Fruit fly (Drosophila melanogaster): ENCODE data around the gene CG3558.
A peak's percentile ranks its signal among the peaks of the same experiment; 100 is the strongest.

CG3558 gene

DNA sequence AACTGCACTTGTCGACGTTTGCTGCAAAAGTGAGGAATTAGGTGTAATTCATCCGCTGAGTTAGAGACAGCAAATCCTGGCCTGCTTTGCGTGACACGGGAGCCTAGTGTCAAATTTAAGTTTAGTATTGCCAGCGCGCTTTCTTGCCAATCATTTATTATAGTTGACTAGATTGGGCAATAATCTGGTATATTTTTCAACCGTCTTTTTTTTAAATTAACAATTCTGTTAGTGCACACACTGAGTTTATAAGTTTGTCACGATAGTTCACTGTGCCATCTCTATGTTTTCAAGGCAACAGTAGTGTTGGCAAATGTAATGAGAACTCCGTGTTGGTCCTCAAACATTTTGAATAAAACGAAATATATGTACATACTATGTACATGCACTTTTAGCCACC, 15.8 kb upstream of the CG3558 start, which contains the start of the genes CG9641 and CG3165:
Gene CG9641, minus strand, starts transcription at position 34 of the 400 bp plus-strand sequence.
Gene CG3165, plus strand, starts transcription at position 294 of the 400 bp plus-strand sequence.
- TF ChIP-seq EcR (GFP tag; optimal IDR thresholded peaks at IDR 0.05) (no peak), psq (optimal IDR thresholded peaks at IDR 0.05) (no peak), pan (optimal IDR thresholded peaks at IDR 0.05) (no peak), Dll (optimal IDR thresholded peaks at IDR 0.05) (no peak), usp (GFP tag; optimal IDR thresholded peaks at IDR 0.05) (no peak), CG8478 (optimal IDR thresholded peaks at IDR 0.05) (no peak)

DNA sequence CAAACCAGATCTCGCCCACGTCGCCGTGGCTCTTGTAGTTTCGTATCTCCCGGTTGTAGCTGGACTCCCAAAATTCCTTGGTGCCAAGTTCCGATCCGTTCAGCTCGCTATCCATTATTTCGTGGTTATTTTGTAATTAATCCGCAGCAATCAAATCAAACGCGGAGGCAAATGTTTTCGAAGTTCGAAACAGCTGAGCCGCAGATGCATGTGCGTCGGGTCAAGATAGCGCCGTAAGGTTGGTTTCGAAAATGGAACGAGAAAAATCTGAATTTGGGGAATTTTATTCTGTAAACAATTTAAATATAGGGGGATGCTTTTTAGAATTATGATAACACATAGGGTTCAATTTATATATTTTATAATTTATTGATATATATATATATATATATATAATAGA, 13.6 kb upstream of the CG3558 start, which contains the start of gene CG9643:
Gene CG9643, minus strand, starts transcription at position 198 of the 400 bp plus-strand sequence.
- TF ChIP-seq usp (GFP tag; optimal IDR thresholded peaks at IDR 0.05) (no peak), Dll (optimal IDR thresholded peaks at IDR 0.05) (no peak)

DNA sequence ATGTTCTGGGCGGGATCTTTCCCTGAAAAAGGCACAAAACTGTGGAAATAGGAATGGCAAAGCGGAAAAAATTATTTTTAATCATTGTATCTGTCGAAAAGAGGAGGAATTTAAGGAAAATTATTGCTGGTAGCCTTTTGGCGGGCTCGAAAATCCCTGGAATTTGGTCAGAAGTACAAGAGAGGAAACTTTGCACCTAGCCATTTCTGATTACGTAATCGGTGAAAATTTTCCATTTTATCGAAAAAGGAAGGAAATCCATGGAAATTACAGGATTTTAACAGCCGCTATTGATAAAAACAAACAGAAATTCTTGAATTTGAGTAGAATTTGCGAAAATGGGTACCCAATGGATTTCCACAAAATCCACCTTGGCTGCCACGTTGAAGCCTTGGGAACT, 5.9 kb upstream of the CG3558 start:
- no peak for TF ChIP-seq usp (GFP tag; optimal IDR thresholded peaks at IDR 0.05)
- TF ChIP-seq Dll (optimal IDR thresholded peaks at IDR 0.05) = no peak
- no peak for TF ChIP-seq CG8478 (optimal IDR thresholded peaks at IDR 0.05)
- no peak for TF ChIP-seq psq (optimal IDR thresholded peaks at IDR 0.05)
- TF ChIP-seq EcR (GFP tag; optimal IDR thresholded peaks at IDR 0.05) = no peak
- no peak for TF ChIP-seq pan (optimal IDR thresholded peaks at IDR 0.05)

DNA sequence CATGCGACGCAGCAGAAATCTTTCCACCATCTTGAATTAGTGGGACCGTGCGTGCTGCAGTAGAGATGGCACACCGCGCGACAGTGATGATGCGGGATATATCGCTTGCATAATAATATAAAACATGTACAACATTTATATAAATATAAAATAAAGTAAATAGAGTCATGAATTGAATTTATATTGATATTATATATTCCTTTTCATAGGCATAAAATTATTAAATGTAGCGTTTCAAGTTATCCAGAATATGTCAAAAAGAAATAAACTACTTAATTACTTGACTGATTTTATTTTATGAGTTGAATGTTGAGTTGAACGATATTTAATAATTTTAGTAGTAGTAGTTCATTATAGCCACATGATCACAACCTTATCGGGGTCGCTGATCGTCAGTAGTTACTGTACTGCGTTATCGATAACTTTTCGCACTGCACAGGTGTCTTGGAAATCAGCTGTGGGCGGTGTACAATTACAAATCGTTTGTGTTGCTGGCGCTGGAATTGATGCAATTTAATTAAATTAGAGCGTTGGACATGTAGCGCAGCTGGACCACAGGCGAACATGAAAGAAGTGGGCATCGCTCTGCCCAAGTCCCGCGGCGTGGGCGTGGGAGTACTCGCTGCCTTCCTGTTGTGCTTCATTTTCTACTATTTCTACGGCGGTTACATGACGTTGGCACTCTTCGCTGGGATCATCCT, 4.8 kb upstream of the CG3558 start, which contains the start of the genes Chd1 and Bem46:
Gene Chd1, minus strand, starts transcription at position 43 of the 701 bp plus-strand sequence.
Gene Bem46, plus strand, starts transcription at position 436 of the 701 bp plus-strand sequence.
- TF ChIP-seq Dll (optimal IDR thresholded peaks at IDR 0.05) (no peak), EcR (GFP tag; optimal IDR thresholded peaks at IDR 0.05) (no peak), pan (optimal IDR thresholded peaks at IDR 0.05) (no peak), usp (GFP tag; optimal IDR thresholded peaks at IDR 0.05) (no peak), CG8478 (optimal IDR thresholded peaks at IDR 0.05) (no peak), psq (optimal IDR thresholded peaks at IDR 0.05) (no peak)

DNA sequence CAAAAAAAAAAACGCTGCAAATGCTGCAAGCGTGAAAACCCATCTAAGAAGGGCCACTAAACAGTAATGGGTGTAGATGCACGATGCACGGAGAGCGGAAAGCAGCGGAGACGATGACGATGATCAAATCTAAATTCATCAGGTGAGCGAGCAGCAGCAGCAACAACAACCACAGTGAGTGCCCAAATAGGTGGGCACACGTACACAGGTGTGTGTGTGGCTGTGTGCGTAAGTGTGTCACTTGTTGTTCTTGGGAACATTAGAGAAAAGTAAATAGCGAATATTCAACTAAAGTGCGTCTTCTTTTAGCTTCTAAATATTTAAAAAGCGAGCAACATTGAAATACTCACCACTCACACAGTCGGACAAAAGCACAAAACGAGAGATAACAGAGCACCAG, 566 bp downstream of the CG3558 start:
- peak; percentile 11 for TF ChIP-seq CG8478 (optimal IDR thresholded peaks at IDR 0.05)
- no peak for TF ChIP-seq EcR (GFP tag; optimal IDR thresholded peaks at IDR 0.05)

DNA sequence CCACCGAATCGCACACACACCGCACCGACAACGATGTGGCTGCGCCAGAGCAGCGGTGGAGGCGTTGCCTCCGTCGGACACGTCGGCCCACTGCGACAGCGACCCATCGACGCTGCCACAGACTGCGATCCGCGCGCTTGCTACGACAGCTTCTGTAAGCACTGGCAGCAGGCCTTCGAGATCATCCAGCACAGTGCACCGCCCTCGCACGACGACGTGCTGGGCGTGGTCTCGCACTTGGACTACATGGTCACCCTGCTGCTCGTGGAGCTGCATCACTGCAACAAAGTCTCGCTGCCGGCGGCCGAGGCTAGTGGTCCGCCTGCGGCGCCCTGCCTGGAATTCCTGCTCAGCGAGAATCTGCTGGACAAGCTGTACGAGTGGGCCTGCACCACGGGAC, 1.0 kb downstream of the CG3558 start:
- TF ChIP-seq usp (GFP tag; optimal IDR thresholded peaks at IDR 0.05) (no peak), CG8478 (optimal IDR thresholded peaks at IDR 0.05) (no peak), EcR (GFP tag; optimal IDR thresholded peaks at IDR 0.05) (no peak), pan (optimal IDR thresholded peaks at IDR 0.05) (no peak), Dll (optimal IDR thresholded peaks at IDR 0.05) (no peak), psq (optimal IDR thresholded peaks at IDR 0.05) (no peak)

DNA sequence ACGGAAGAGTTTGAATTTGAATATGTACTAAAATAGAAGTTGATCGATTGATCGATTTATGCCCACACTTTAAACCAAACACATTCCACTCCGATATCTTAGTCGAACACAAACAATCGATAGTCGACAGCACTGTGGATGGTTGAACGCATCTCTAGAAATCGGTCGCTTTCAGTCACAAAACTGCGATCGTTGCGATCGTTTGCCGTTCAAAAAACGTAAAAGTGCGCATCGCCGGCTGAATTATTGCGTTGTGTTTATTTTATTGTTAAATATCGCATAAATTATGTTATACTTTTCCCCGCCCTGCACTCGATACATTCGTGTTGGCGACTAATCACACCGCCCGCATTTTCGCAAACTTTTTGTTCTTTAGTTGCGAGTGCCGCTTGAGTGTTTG, 6.4 kb downstream of the CG3558 start, which contains the start of gene Ccdc85:
Gene Ccdc85, plus strand, starts transcription at position 174 of the 400 bp plus-strand sequence.
- TF ChIP-seq pan (optimal IDR thresholded peaks at IDR 0.05) (no peak), usp (GFP tag; optimal IDR thresholded peaks at IDR 0.05) (no peak)

DNA sequence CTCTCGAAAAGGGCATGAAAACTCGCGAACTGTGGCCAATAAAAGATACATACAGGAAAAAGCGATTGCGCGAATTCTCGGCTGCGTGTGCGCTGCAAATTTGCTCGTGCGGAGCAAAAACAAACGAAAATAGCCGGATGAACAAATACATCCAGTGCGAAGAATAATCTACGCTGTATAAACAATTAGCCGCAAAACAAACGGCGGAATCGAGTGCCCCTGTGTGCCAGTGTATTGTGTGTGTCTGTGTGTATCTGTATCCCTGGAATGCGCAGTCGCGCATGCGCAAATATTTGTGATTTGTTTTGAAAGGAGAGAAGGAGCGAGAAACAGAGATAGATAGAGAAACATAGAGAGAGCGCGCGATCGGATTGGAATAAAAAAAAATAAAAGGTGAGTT, 6.9 kb downstream of the CG3558 start:
- TF ChIP-seq usp (GFP tag; optimal IDR thresholded peaks at IDR 0.05) (no peak), Dll (optimal IDR thresholded peaks at IDR 0.05) (no peak), psq (optimal IDR thresholded peaks at IDR 0.05) (no peak), pan (optimal IDR thresholded peaks at IDR 0.05) (no peak), CG8478 (optimal IDR thresholded peaks at IDR 0.05) (no peak), EcR (GFP tag; optimal IDR thresholded peaks at IDR 0.05) (no peak)

DNA sequence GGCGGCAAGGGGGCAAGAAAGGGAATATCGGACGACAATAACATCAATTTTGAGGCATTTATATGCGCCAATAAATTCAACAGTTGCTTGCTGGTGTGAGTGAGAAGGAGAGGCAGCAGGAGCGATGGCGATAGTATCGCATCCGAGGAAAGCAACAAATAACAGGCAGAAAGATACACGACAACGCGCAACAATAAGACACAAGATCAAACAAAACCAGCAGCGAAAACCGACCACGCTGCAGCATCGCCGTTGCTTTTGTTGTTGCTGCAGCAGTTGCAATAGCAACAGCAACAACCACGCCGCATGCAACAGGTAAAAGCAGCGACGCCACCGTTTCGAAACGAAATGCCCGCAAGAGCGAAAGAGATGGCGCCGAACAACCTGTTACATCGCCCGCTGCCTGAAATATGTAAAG, 7.9 kb downstream of the CG3558 start:
- TF ChIP-seq EcR (GFP tag; optimal IDR thresholded peaks at IDR 0.05) = no peak
- no peak for TF ChIP-seq psq (optimal IDR thresholded peaks at IDR 0.05)
- TF ChIP-seq usp (GFP tag; optimal IDR thresholded peaks at IDR 0.05) = no peak
- TF ChIP-seq Dll (optimal IDR thresholded peaks at IDR 0.05) = no peak
- TF ChIP-seq pan (optimal IDR thresholded peaks at IDR 0.05) = no peak
- TF ChIP-seq CG8478 (optimal IDR thresholded peaks at IDR 0.05) = no peak

DNA sequence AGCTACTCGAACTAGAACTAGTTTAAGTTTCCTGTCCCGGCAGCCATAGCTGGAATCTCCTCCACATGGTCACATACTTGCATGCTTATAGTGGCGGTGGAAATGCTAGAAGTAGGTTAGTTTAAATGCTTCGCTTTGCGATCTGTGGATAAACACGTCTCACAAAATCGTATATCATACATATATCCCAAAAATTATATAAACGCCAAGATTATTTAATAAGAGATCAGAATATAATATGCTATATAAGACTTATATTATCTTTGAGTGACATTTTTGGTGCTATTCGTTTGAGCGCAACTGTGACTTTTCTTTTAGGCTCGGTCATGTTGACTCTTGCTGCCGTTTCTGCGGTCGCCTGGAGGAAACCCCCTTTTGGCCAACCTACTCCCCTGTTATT, 9.3 kb downstream of the CG3558 start:
- TF ChIP-seq psq (optimal IDR thresholded peaks at IDR 0.05) (no peak), usp (GFP tag; optimal IDR thresholded peaks at IDR 0.05) (no peak), CG8478 (optimal IDR thresholded peaks at IDR 0.05) (no peak), Dll (optimal IDR thresholded peaks at IDR 0.05) (no peak), pan (optimal IDR thresholded peaks at IDR 0.05) (no peak), EcR (GFP tag; optimal IDR thresholded peaks at IDR 0.05) (no peak)

DNA sequence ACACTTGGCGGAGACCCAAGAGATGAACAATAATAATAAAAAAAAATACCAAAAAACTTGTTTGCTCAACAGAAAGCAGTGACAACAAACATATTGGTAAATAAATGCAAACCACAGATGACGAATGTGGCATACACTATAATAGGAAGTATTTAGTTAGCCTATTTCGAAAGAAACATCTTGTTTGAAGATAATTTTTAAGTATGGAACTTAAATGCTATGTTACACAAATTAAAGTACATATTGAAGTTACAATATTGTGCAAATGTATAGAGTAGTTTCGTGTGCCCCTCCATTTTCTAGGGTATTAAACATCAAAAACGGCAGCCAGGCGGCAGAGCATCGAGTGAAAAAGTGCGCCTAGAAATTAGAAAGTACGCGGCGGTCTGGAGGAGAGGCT, 10.7 kb downstream of the CG3558 start:
- no peak for TF ChIP-seq usp (GFP tag; optimal IDR thresholded peaks at IDR 0.05)
- TF ChIP-seq pan (optimal IDR thresholded peaks at IDR 0.05) = no peak
- no peak for TF ChIP-seq CG8478 (optimal IDR thresholded peaks at IDR 0.05)
- TF ChIP-seq EcR (GFP tag; optimal IDR thresholded peaks at IDR 0.05) = no peak
- no peak for TF ChIP-seq Dll (optimal IDR thresholded peaks at IDR 0.05)

DNA sequence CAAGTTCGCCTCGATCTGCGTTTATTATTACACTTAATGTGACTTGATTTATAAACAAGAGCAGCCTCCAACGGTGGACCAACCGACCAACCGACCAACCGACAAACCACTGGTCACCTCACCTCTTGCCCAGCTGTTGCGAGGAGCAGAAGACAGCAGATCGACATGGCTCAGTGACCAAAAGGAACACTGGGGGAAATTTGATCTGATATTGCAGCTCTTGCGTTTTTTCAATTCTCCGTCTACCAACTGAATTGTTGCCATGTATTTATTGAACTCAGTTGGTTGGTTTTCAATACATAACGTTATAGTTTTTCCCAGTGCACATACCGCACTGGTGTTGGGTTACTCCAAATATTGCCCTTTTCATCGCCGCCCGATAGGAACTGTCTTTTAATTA, 11.9 kb downstream of the CG3558 start:
- TF ChIP-seq CG8478 (optimal IDR thresholded peaks at IDR 0.05) (no peak), pan (optimal IDR thresholded peaks at IDR 0.05) (no peak), Dll (optimal IDR thresholded peaks at IDR 0.05) (no peak), psq (optimal IDR thresholded peaks at IDR 0.05) (no peak), usp (GFP tag; optimal IDR thresholded peaks at IDR 0.05) (no peak)

DNA sequence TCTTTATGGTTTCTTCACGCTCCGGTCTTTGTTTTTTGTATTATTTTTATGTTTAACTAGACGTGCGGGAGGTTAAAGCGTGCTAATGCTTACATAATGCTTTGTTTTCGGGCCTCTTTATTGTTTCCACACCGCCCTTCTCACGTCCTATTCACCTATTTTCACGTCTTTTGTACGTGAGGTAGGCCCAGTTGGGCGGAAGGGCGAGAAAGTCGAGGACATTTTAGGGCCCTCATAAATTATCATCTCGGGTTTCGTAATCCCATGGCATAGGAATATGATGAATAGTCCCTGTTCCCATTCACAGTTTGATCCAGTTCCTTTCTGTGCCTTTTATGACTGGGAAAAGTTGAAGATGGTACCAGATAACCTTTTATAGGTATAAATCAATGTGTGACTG, 12.8 kb downstream of the CG3558 start:
- TF ChIP-seq EcR (GFP tag; optimal IDR thresholded peaks at IDR 0.05) = no peak
- no peak for TF ChIP-seq Dll (optimal IDR thresholded peaks at IDR 0.05)
- TF ChIP-seq usp (GFP tag; optimal IDR thresholded peaks at IDR 0.05) = no peak
- TF ChIP-seq pan (optimal IDR thresholded peaks at IDR 0.05) = no peak
- TF ChIP-seq psq (optimal IDR thresholded peaks at IDR 0.05) = no peak
- TF ChIP-seq CG8478 (optimal IDR thresholded peaks at IDR 0.05) = no peak

Data from whole organism.